Worm (Caenorhabditis elegans) whole organism, L2 larva: ENCODE results near the gene F10C2.3.
"Not testable (repeated sequence)": the region's sequence is repeated elsewhere in the genome, so short reads cannot be mapped to it uniquely, and the experiment has no call there.

ENCODE experiments used
- F13H6.1 ChIP-seq: sonication (generic microtip); optimal IDR thresholded peaks from 2 replicates; lab custom pipeline; 2016; ENCODE audit warnings: missing genetic modification characterization, missing compliant biosample characterization
- R02D3.7 ChIP-seq: fragments of 150-350 bp; optimal IDR thresholded peaks from 2 replicates; lab custom pipeline; 2014; ENCODE audit warnings: missing biosample characterization, missing genetic modification characterization
- Y55F3AM.14 ChIP-seq: fragments of 200-800 bp; sonication (Bioruptor generic); optimal IDR thresholded peaks from 2 replicates; lab custom pipeline; 2018; ENCODE audit warnings: mild to moderate bottlenecking, missing genetic modification characterization, missing compliant biosample characterization
- ZK546.5 ChIP-seq: sonication (generic microtip); optimal IDR thresholded peaks from 2 replicates; lab custom pipeline; 2017; ENCODE audit warnings: missing biosample characterization, missing genetic modification characterization
- alr-1 ChIP-seq: fragments of 150-350 bp; optimal IDR thresholded peaks from 2 replicates; lab custom pipeline; 2014; ENCODE audit warnings: missing biosample characterization, missing genetic modification characterization
- aly-2 ChIP-seq: fragments of 150-350 bp; optimal IDR thresholded peaks from 2 replicates; lab custom pipeline; 2014; ENCODE audit warnings: missing biosample characterization, missing genetic modification characterization
- ama-1 ChIP-seq: fragments of 150-350 bp; optimal IDR thresholded peaks from 2 replicates; lab custom pipeline; 2018; ENCODE audit warnings: inconsistent platforms
- blmp-1 ChIP-seq: sonication (generic microtip); optimal IDR thresholded peaks from 2 replicates; lab custom pipeline; 2017; ENCODE audit warnings: missing genetic modification characterization, mild to moderate bottlenecking, missing compliant biosample characterization, antibody characterized with exemption, moderate library complexity; ENCODE audit not compliant: insufficient read depth
- ceh-82 ChIP-seq: fragments of 150-350 bp; optimal IDR thresholded peaks from 2 replicates; lab custom pipeline; 2014; ENCODE audit warnings: missing biosample characterization, missing genetic modification characterization
- crh-2 ChIP-seq: sonication (generic microtip); optimal IDR thresholded peaks from 2 replicates; lab custom pipeline; 2017; ENCODE audit warnings: missing biosample characterization, missing genetic modification characterization
- dmd-4 ChIP-seq: sonication (generic microtip); optimal IDR thresholded peaks from 2 replicates; lab custom pipeline; 2017; ENCODE audit warnings: missing biosample characterization, missing genetic modification characterization
- elt-1 ChIP-seq: fragments of 150-350 bp; optimal IDR thresholded peaks from 2 replicates; lab custom pipeline; 2014; ENCODE audit warnings: missing biosample characterization, missing genetic modification characterization
- elt-3 ChIP-seq: sonication (generic microtip); optimal IDR thresholded peaks from 2 replicates; lab custom pipeline; 2017; ENCODE audit warnings: missing biosample characterization, missing genetic modification characterization
- fos-1 ChIP-seq: fragments of 150-350 bp; optimal IDR thresholded peaks from 2 replicates; lab custom pipeline; 2014; ENCODE audit warnings: missing biosample characterization, missing genetic modification characterization
- lin-11 ChIP-seq: fragments of 150-350 bp; sonication (generic microtip); optimal IDR thresholded peaks from 2 replicates; lab custom pipeline; 2014; ENCODE audit warnings: missing biosample characterization, missing genetic modification characterization, inconsistent platforms, mixed read lengths
- lin-13 ChIP-seq: fragments of 150-350 bp; optimal IDR thresholded peaks from 2 replicates; lab custom pipeline; 2014; ENCODE audit warnings: missing biosample characterization, missing genetic modification reagents, missing genetic modification characterization
- mbf-1 ChIP-seq: sonication (generic microtip); optimal IDR thresholded peaks from 2 replicates; lab custom pipeline; 2017; ENCODE audit warnings: missing biosample characterization, missing genetic modification characterization
- mdl-1 ChIP-seq, 2 experiments: fragments of 150-350 bp in 1 of 2; sonication (generic microtip) in 1 of 2; optimal IDR thresholded peaks; 2 replicates each; lab custom pipeline; 2017; ENCODE audit warnings: missing biosample characterization in 2 of 2, missing genetic modification characterization in 2 of 2
- nhr-10 ChIP-seq: sonication (generic microtip); optimal IDR thresholded peaks from 2 replicates; lab custom pipeline; 2017; ENCODE audit warnings: missing biosample characterization, missing genetic modification characterization
- nhr-11 ChIP-seq: fragments of 150-350 bp; optimal IDR thresholded peaks from 2 replicates; lab custom pipeline; 2014; ENCODE audit warnings: missing biosample characterization, missing genetic modification characterization
- nhr-12 ChIP-seq: fragments of 150-350 bp; optimal IDR thresholded peaks from 2 replicates; lab custom pipeline; 2014; ENCODE audit warnings: missing biosample characterization, missing genetic modification characterization
- nhr-129 ChIP-seq: fragments of 150-350 bp; optimal IDR thresholded peaks from 2 replicates; lab custom pipeline; 2014; ENCODE audit warnings: missing biosample characterization, missing genetic modification characterization
- nhr-21 ChIP-seq: fragments of 150-350 bp; optimal IDR thresholded peaks from 2 replicates; lab custom pipeline; 2014; ENCODE audit warnings: missing biosample characterization, missing genetic modification characterization
- nhr-23 ChIP-seq: fragments of 150-350 bp; optimal IDR thresholded peaks from 2 replicates; lab custom pipeline; 2014; ENCODE audit warnings: missing biosample characterization, missing genetic modification reagents, missing genetic modification characterization
- nhr-237 ChIP-seq: fragments of 150-350 bp; optimal IDR thresholded peaks from 2 replicates; lab custom pipeline; 2014; ENCODE audit warnings: missing biosample characterization, missing genetic modification characterization
- nhr-25 ChIP-seq: fragments of 150-350 bp; sonication (generic microtip); optimal IDR thresholded peaks from 3 replicates; lab custom pipeline; 2014; ENCODE audit warnings: missing biosample characterization, missing genetic modification characterization
- nhr-6 ChIP-seq: fragments of 150-350 bp; optimal IDR thresholded peaks from 2 replicates; lab custom pipeline; 2014; ENCODE audit warnings: missing biosample characterization, missing genetic modification characterization
- nhr-77 ChIP-seq: fragments of 150-350 bp; optimal IDR thresholded peaks from 2 replicates; lab custom pipeline; 2014; ENCODE audit warnings: missing biosample characterization, missing genetic modification characterization
- peb-1 ChIP-seq: fragments of 150-350 bp; optimal IDR thresholded peaks from 2 replicates; lab custom pipeline; 2014; ENCODE audit warnings: missing biosample characterization, missing genetic modification characterization
- sem-4 ChIP-seq: fragments of 150-350 bp; optimal IDR thresholded peaks from 2 replicates; lab custom pipeline; 2014; ENCODE audit warnings: missing biosample characterization, missing genetic modification reagents, missing genetic modification characterization
- skn-1 ChIP-seq: sonication (generic microtip); optimal IDR thresholded peaks from 2 replicates; lab custom pipeline; 2017; ENCODE audit warnings: missing biosample characterization, missing genetic modification characterization
- sma-3 ChIP-seq: sonication (generic microtip); optimal IDR thresholded peaks from 2 replicates; lab custom pipeline; 2016; ENCODE audit warnings: missing genetic modification reagents, missing genetic modification characterization, missing compliant biosample characterization
- sma-9 ChIP-seq, 2 experiments: fragments of 150-350 bp in 1 of 2; sonication (generic microtip) in 1 of 2; optimal IDR thresholded peaks; 2 replicates each; lab custom pipeline; 2014 to 2016; ENCODE audit warnings: missing genetic modification characterization in 2 of 2, mild to moderate bottlenecking in 1 of 2, missing biosample characterization in 1 of 2, missing compliant biosample characterization in 1 of 2, missing genetic modification reagents in 1 of 2, moderate library complexity in 1 of 2
- unc-39 ChIP-seq: fragments of 150-350 bp; optimal IDR thresholded peaks from 2 replicates; lab custom pipeline; 2014; ENCODE audit warnings: missing biosample characterization, missing genetic modification characterization
- unc-55 ChIP-seq: fragments of 150-350 bp; sonication (generic microtip); optimal IDR thresholded peaks from 3 replicates; lab custom pipeline; 2014; ENCODE audit warnings: missing biosample characterization, missing genetic modification reagents, missing genetic modification characterization
- unc-62 ChIP-seq: fragments of 150-350 bp; optimal IDR thresholded peaks from 2 replicates; lab custom pipeline; 2014; ENCODE audit warnings: missing biosample characterization, missing genetic modification reagents, missing genetic modification characterization
- zag-1 ChIP-seq: fragments of 150-350 bp; optimal IDR thresholded peaks from 2 replicates; lab custom pipeline; 2014; ENCODE audit warnings: missing biosample characterization, missing genetic modification characterization
- ztf-1 ChIP-seq: fragments of 200-800 bp; sonication (Bioruptor generic); conservative IDR thresholded peaks from 2 replicates; pipeline ENCODE4 v1.3.6; 2022; ENCODE audit warnings: missing genetic modification characterization, missing compliant biosample characterization
- ztf-11 ChIP-seq: sonication (generic microtip); optimal IDR thresholded peaks from 2 replicates; lab custom pipeline; 2017; ENCODE audit warnings: missing biosample characterization, missing genetic modification characterization
- ztf-4 ChIP-seq: fragments of 150-350 bp; optimal IDR thresholded peaks from 2 replicates; lab custom pipeline; 2014; ENCODE audit warnings: missing biosample characterization, missing genetic modification characterization

The F10C2.3 gene

ce11 chrV:12020026-12020425 is at the start of gene F10C2.3:
Gene F10C2.3 (plus strand): TSS chrV:12020326.
- TF ChIP-seq mbf-1; crh-2 (tag; lab: Kevin White, UChicago); nhr-12: not testable (repeated sequence)

ce11 chrV:11975233-11975632 is 44.9 kb upstream of the F10C2.3 start, which contains the start of gene cpr-1:
Gene cpr-1 (plus strand): TSS chrV:11975551.
- no peak for TF ChIP-seq unc-55
- TF ChIP-seq sma-9 (GFP tag; optimal IDR thresholded peaks at IDR 0.05; lab: Kevin White, UChicago): peak; percentile 69
- no peak for TF ChIP-seq sma-9 (tag; optimal IDR thresholded peaks at IDR 0.05; lab: Kevin White, UChicago)
- no peak for TF ChIP-seq Y55F3AM.14 (GFP tag; lab: Kevin White, UChicago)
- no peak for TF ChIP-seq peb-1 (tag; lab: Kevin White, UChicago)
- no peak for TF ChIP-seq lin-13 (GFP tag; lab: Kevin White, UChicago)
- TF ChIP-seq mbf-1: no peak
- TF ChIP-seq crh-2 (tag; lab: Kevin White, UChicago): peak; percentile 54
- no peak for TF ChIP-seq nhr-6 (tag; lab: Kevin White, UChicago)
- peak; percentile 37 for TF ChIP-seq fos-1
- TF ChIP-seq dmd-4 (tag; lab: Kevin White, UChicago): no peak
- TF ChIP-seq F13H6.1 (tag; lab: Kevin White, UChicago): peak; percentile 51

- TF ChIP-seq sma-9 (GFP tag; optimal IDR thresholded peaks at IDR 0.05; lab: Kevin White, UChicago) (peak; percentile 6), sma-9 (tag; optimal IDR thresholded peaks at IDR 0.05; lab: Kevin White, UChicago) (no peak), fos-1 (peak; percentile 43), crh-2 (tag; lab: Kevin White, UChicago) (peak; percentile 31), ZK546.5 (tag; lab: Kevin White, UChicago) (no peak), mdl-1 (tag; optimal IDR thresholded peaks at IDR 0.05; lab: Kevin White, UChicago) (no peak)
- TF ChIP-seq, all 48 proteins: peak for 3
These were observed 43.4 kb upstream of the F10C2.3 start for ce11 chrV:11976734-11977133.

ce11 chrV:11978179-11978578 is 41.9 kb upstream of the F10C2.3 start, which contains the start of gene mif-2:
Gene mif-2 (minus strand): TSS chrV:11978459.
- peak; percentile 10 for TF ChIP-seq nhr-25 (tag; lab: Kevin White, UChicago)
- no peak for TF ChIP-seq blmp-1
- TF ChIP-seq lin-13 (GFP tag; lab: Kevin White, UChicago): peak; percentile 5
- TF ChIP-seq nhr-21: peak; percentile 3
- TF ChIP-seq alr-1 (tag; lab: Kevin White, UChicago): no peak
- peak; percentile 4 for TF ChIP-seq crh-2 (tag; lab: Kevin White, UChicago)

- peak; percentile 93 for TF ChIP-seq lin-11 (tag; lab: Kevin White, UChicago)
- no peak for TF ChIP-seq elt-3
- peak; percentile 94 for TF ChIP-seq nhr-129
- no peak for TF ChIP-seq elt-1
- no peak for TF ChIP-seq skn-1 (tag; lab: Kevin White, UChicago)
- peak; percentile 56 for TF ChIP-seq nhr-10 (tag; lab: Kevin White, UChicago)
- TF ChIP-seq ama-1 (lab: Kevin White, UChicago): peak; percentile 95
- peak; percentile 78 for TF ChIP-seq nhr-77
- peak; percentile 86 for TF ChIP-seq sem-4 (tag; lab: Kevin White, UChicago)
- peak; percentile 29 for TF ChIP-seq R02D3.7 (tag; lab: Kevin White, UChicago)
- TF ChIP-seq zag-1 (tag; lab: Kevin White, UChicago): peak; percentile 91
- peak; percentile 49 for TF ChIP-seq ZK546.5 (tag; lab: Kevin White, UChicago)
- TF ChIP-seq nhr-25 (tag; lab: Kevin White, UChicago): peak; percentile 84
- peak; percentile 90 for TF ChIP-seq fos-1
- peak; percentile 75 for TF ChIP-seq nhr-11 (tag; lab: Kevin White, UChicago)
- peak; percentile 84 for TF ChIP-seq ztf-4 (tag; lab: Kevin White, UChicago)
- TF ChIP-seq F13H6.1 (tag; lab: Kevin White, UChicago): peak; percentile 93
- TF ChIP-seq nhr-12: no peak
- TF ChIP-seq aly-2 (tag; lab: Kevin White, UChicago): no peak
- peak; percentile 90 for TF ChIP-seq Y55F3AM.14 (GFP tag; lab: Kevin White, UChicago)
- TF ChIP-seq unc-55: peak; percentile 90
- TF ChIP-seq sma-9 (GFP tag; optimal IDR thresholded peaks at IDR 0.05; lab: Kevin White, UChicago): peak; percentile 96
- TF ChIP-seq sma-9 (tag; optimal IDR thresholded peaks at IDR 0.05; lab: Kevin White, UChicago): no peak
- peak; percentile 96 for TF ChIP-seq nhr-21
- 0 out of 2 replicates have a peak, but pooled peaks have one; percentile 45 for TF ChIP-seq ztf-1 (GFP tag; lab: Robert Waterston, UW)
- no peak for TF ChIP-seq unc-39 (tag; lab: Kevin White, UChicago)
- TF ChIP-seq peb-1 (tag; lab: Kevin White, UChicago): peak; percentile 76
- TF ChIP-seq ztf-11 (tag; lab: Kevin White, UChicago): peak; percentile 11
- TF ChIP-seq lin-13 (GFP tag; lab: Kevin White, UChicago): peak; percentile 94
- TF ChIP-seq ceh-82 (tag; lab: Kevin White, UChicago): peak; percentile 83
- peak; percentile 95 for TF ChIP-seq sma-3
- TF ChIP-seq blmp-1: peak; percentile 77
- no peak for TF ChIP-seq nhr-23 (tag; lab: Kevin White, UChicago)
- TF ChIP-seq unc-62 (GFP tag; lab: Kevin White, UChicago): no peak
- peak; percentile 81 for TF ChIP-seq nhr-237 (tag; lab: Kevin White, UChicago)
These were observed 40.2 kb upstream of the F10C2.3 start, which contains the start of gene snr-4 for ce11 chrV:11979673-11980561. Gene snr-4 (minus strand): TSS chrV:11979723.
